Fruit fly (Drosophila melanogaster): Measurements from ENCODE around the gene FoxK.

The FoxK gene

DNA sequence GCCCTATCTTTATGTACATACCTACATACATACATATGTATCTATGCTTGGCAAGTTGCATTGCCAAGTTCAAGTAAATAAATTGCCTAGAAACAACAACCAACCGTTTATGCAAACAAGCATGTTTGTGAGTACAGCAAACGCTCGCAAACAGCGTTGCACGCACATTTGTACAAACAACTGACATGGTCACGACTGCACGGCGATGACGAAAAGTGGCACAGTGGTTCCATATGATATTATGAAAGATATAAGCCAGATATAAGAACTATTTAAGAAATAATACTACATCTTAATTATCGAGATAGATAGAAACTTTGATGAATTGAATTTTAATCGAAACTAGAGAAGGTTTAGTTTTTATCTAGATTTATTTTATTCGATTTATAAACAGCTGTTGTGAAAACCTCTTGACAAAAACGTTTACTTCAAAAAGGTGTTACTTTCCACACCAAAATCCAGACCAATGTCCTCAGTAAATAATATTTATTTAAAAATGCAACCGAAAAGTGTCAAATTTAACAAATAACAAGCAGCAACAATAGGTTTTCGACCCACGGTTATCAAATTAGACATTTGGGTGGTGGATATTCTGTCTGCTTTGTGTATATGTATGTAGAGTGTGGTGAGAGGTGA lies 30.7 kb downstream of the FoxK start (continued):
- TF ChIP-seq CG11560 (tag; IDR thresholded peaks at IDR 0.05) (0 out of 3 replicates have a peak, but pooled peaks have one; percentile 55), CG2120 (GFP tag; optimal IDR thresholded peaks at IDR 0.05) (peak; percentile 76), tna (GFP tag; IDR thresholded peaks at IDR 0.05; ENCODE audit: partially characterized antibody) (no peak), CG7556 (GFP tag; optimal IDR thresholded peaks at IDR 0.05) (peak; percentile 98), zfh1 (GFP tag; IDR thresholded peaks at IDR 0.05) (peak; percentile 88), sr (GFP tag; IDR thresholded peaks at IDR 0.05) (peak; percentile 74; the same call in 2 of the 3 replicates), da (GFP tag; optimal IDR thresholded peaks at IDR 0.05) (peak; percentile 67), CG11093 (GFP tag; IDR thresholded peaks at IDR 0.05) (peak; percentile 72), CG43689 (GFP tag; IDR thresholded peaks at IDR 0.05) (peak; percentile 25; the same call in 1 of the 2 replicates), cato (GFP tag; optimal IDR thresholded peaks at IDR 0.05; ENCODE audit: borderline replicate concordance) (peak; percentile 82), CG17328 (GFP tag; IDR thresholded peaks at IDR 0.05) (peak; percentile 70), yki (optimal IDR thresholded peaks at IDR 0.05) (no peak), Doc3 (GFP tag; IDR thresholded peaks at IDR 0.05; ENCODE audit: partially characterized antibody) (no peak), vvl (GFP tag; IDR thresholded peaks at IDR 0.05) (peak; percentile 79), rib (GFP tag; IDR thresholded peaks at IDR 0.05) (no peak), Elba2 (GFP tag; optimal IDR thresholded peaks at IDR 0.05) (peak; percentile 65), CG4820 (GFP tag; optimal IDR thresholded peaks at IDR 0.05) (peak; percentile 87), vfl (GFP tag; optimal IDR thresholded peaks at IDR 0.05) (peak; percentile 29), Dbx (GFP tag; IDR thresholded peaks at IDR 0.05) (peak; percentile 53; the same call in 1 of the 3 replicates), CG10209 (GFP tag; optimal IDR thresholded peaks at IDR 0.05) (peak; percentile 92), Rfx (GFP tag; IDR thresholded peaks at IDR 0.05) (peak; percentile 58), CG2712 (tag; optimal IDR thresholded peaks at IDR 0.05) (peak; percentile 96), prd (optimal IDR thresholded peaks at IDR 0.05) (no peak), prd (GFP tag; IDR thresholded peaks at IDR 0.05) (peak; percentile 85), al (GFP tag; IDR thresholded peaks at IDR 0.05) (peak; percentile 47; the same call in 1 of the 2 replicates), PHDP (tag; optimal IDR thresholded peaks at IDR 0.05) (peak; percentile 89), CG11695 (GFP tag; IDR thresholded peaks at IDR 0.05) (peak; percentile 86), Hand (GFP tag; optimal IDR thresholded peaks at IDR 0.05) (peak; percentile 82), CG6791 (GFP tag; IDR thresholded peaks at IDR 0.05; ENCODE audit: partially characterized antibody) (no peak), mld (GFP tag; IDR thresholded peaks at IDR 0.05; ENCODE audit: partially characterized antibody) (no peak), sens-2 (GFP tag; IDR thresholded peaks at IDR 0.05) (peak; percentile 63), danr (GFP tag; IDR thresholded peaks at IDR 0.05) (peak; percentile 58; the same call in 1 of the 2 replicates), Eip74EF (GFP tag; optimal IDR thresholded peaks at IDR 0.05) (peak in 1 of 2 experiments; percentile 96), run (tag; optimal IDR thresholded peaks at IDR 0.05) (peak; percentile 86), Pdp1 (GFP tag; optimal IDR thresholded peaks at IDR 0.05) (peak; percentile 73 to 84), kay (GFP tag; optimal IDR thresholded peaks at IDR 0.05) (peak; percentile 90), abd-A (tag; optimal IDR thresholded peaks at IDR 0.05) (peak; percentile 10), CG9609 (GFP tag; optimal IDR thresholded peaks at IDR 0.05) (peak; percentile 54), CG33213 (GFP tag; optimal IDR thresholded peaks at IDR 0.05) (peak; percentile 79), CG4404 (GFP tag; IDR thresholded peaks at IDR 0.05) (peak; percentile 65), Bdp1 (GFP tag; optimal IDR thresholded peaks at IDR 0.05) (peak; percentile 79), pb (GFP tag; optimal IDR thresholded peaks at IDR 0.05) (peak; percentile 34), Ets97D (GFP tag; optimal IDR thresholded peaks at IDR 0.05) (peak; percentile 67), gsb-n (tag; optimal IDR thresholded peaks at IDR 0.05) (peak; percentile 85), CG4707 (GFP tag; optimal IDR thresholded peaks at IDR 0.05) (peak; percentile 57), Side (GFP tag; optimal IDR thresholded peaks at IDR 0.05) (peak; percentile 77), CG34224 (GFP tag; IDR thresholded peaks at IDR 0.05; ENCODE audit: partially characterized antibody) (no peak), CG10431 (GFP tag; optimal IDR thresholded peaks at IDR 0.05) (peak; percentile 68), Sry-β (GFP tag; optimal IDR thresholded peaks at IDR 0.05) (peak; percentile 67), insv (GFP tag; optimal IDR thresholded peaks at IDR 0.05) (peak in 1 of 2 experiments; percentile 62)
